Worm (Caenorhabditis elegans) whole organism, L1 larva: ENCODE results near the gene clec-47.
A peak's percentile ranks its signal among the peaks of the same experiment; 100 is the strongest.
"Not testable (repeated sequence)": the region's sequence is repeated elsewhere in the genome, so short reads cannot be mapped to it uniquely, and the experiment has no call there.

Source experiments
- C04F5.9 ChIP-seq: sonication (generic microtip); optimal IDR thresholded peaks from 2 replicates; lab custom pipeline; 2016; ENCODE audit warnings: missing genetic modification characterization, missing compliant biosample characterization
- C16A3.4 ChIP-seq: fragments of 150-350 bp; optimal IDR thresholded peaks from 2 replicates; lab custom pipeline; 2014; ENCODE audit warnings: missing biosample characterization, missing genetic modification characterization
- aha-1 ChIP-seq: fragments of 150-350 bp; optimal IDR thresholded peaks from 2 replicates; lab custom pipeline; 2014; ENCODE audit warnings: missing biosample characterization, missing genetic modification characterization
- ama-1 ChIP-seq: fragments of 150-350 bp; optimal IDR thresholded peaks from 2 replicates; lab custom pipeline; 2014
- ceh-63 ChIP-seq: fragments of 200-800 bp; sonication (Bioruptor generic); optimal IDR thresholded peaks from 2 replicates; lab custom pipeline; 2018; ENCODE audit warnings: mild to moderate bottlenecking, missing genetic modification characterization, missing compliant biosample characterization
- dpl-1 ChIP-seq, 3 experiments: fragments of 150-350 bp in 2 of 3; sonication (generic microtip) in 1 of 3; optimal IDR thresholded peaks; 2 replicates each; lab custom pipeline; 2014 to 2017; ENCODE audit warnings: missing biosample characterization in 3 of 3, missing genetic modification characterization in 3 of 3, missing genetic modification reagents in 3 of 3
- dsc-1 ChIP-seq: sonication (generic microtip); optimal IDR thresholded peaks from 2 replicates; lab custom pipeline; 2016; ENCODE audit warnings: mild to moderate bottlenecking, missing genetic modification characterization, missing compliant biosample characterization
- efl-1 ChIP-seq, 4 experiments: fragments of 150-350 bp; optimal IDR thresholded peaks in 3 of 4; peaks in 1 of 4; 1 replicate in 1 of 4; 2 replicates in 3 of 4; lab custom pipeline; 2014; ENCODE audit warnings: missing biosample characterization in 2 of 4, missing genetic modification characterization in 2 of 4, missing genetic modification reagents in 2 of 4
- elt-2 ChIP-seq: sonication (generic microtip); optimal IDR thresholded peaks from 2 replicates; lab custom pipeline; 2016; ENCODE audit warnings: missing genetic modification characterization, mild to moderate bottlenecking, inconsistent platforms, missing compliant biosample characterization, missing genetic modification reagents
- fkh-4 ChIP-seq: sonication (generic microtip); optimal IDR thresholded peaks from 2 replicates; lab custom pipeline; 2016; ENCODE audit warnings: missing compliant biosample characterization, missing genetic modification characterization, borderline replicate concordance
- fos-1 ChIP-seq: fragments of 150-350 bp; optimal IDR thresholded peaks from 2 replicates; lab custom pipeline; 2014; ENCODE audit warnings: missing biosample characterization, missing genetic modification characterization
- jun-1 ChIP-seq: fragments of 150-350 bp; optimal IDR thresholded peaks from 2 replicates; lab custom pipeline; 2014; ENCODE audit warnings: missing biosample characterization, missing genetic modification reagents, missing genetic modification characterization
- lin-14 ChIP-seq: fragments of 200-800 bp; sonication (Bioruptor generic); optimal IDR thresholded peaks from 2 replicates; lab custom pipeline; 2018; ENCODE audit warnings: mild to moderate bottlenecking, missing genetic modification characterization, moderate library complexity, missing compliant biosample characterization
- lin-15B ChIP-seq: fragments of 150-350 bp; sonication (generic microtip); optimal IDR thresholded peaks from 3 replicates; lab custom pipeline; 2014; ENCODE audit warnings: missing biosample characterization, missing genetic modification characterization
- lin-35 ChIP-seq, 2 experiments: fragments of 150-350 bp; optimal IDR thresholded peaks; 2 replicates each; lab custom pipeline; 2014; ENCODE audit warnings: missing biosample characterization in 2 of 2, missing genetic modification characterization in 2 of 2, missing genetic modification reagents in 2 of 2
- lir-3 ChIP-seq: sonication (generic microtip); optimal IDR thresholded peaks from 2 replicates; lab custom pipeline; 2016; ENCODE audit warnings: mild to moderate bottlenecking, missing genetic modification characterization, moderate library complexity, missing compliant biosample characterization; ENCODE audit not compliant: poor library complexity
- nhr-11 ChIP-seq: fragments of 150-350 bp; optimal IDR thresholded peaks from 2 replicates; lab custom pipeline; 2014; ENCODE audit warnings: missing biosample characterization, missing genetic modification characterization
- nhr-12 ChIP-seq: sonication (generic microtip); optimal IDR thresholded peaks from 2 replicates; lab custom pipeline; 2017; ENCODE audit warnings: missing biosample characterization, missing genetic modification characterization
- nhr-237 ChIP-seq: fragments of 150-350 bp; optimal IDR thresholded peaks from 2 replicates; lab custom pipeline; 2014; ENCODE audit warnings: missing biosample characterization, missing genetic modification characterization
- nhr-28 ChIP-seq: fragments of 150-350 bp; optimal IDR thresholded peaks from 2 replicates; lab custom pipeline; 2014; ENCODE audit warnings: missing biosample characterization, missing genetic modification characterization
- nhr-71 ChIP-seq: sonication (generic microtip); optimal IDR thresholded peaks from 2 replicates; lab custom pipeline; 2016; ENCODE audit warnings: mild to moderate bottlenecking, missing genetic modification characterization, moderate library complexity, missing compliant biosample characterization
- nhr-84 ChIP-seq: sonication (generic microtip); optimal IDR thresholded peaks from 2 replicates; lab custom pipeline; 2017; ENCODE audit warnings: missing biosample characterization, missing genetic modification characterization
- nhr-85 ChIP-seq: sonication (generic microtip); peaks from one replicate; lab custom pipeline; 2016; ENCODE audit warnings: missing genetic modification characterization, inconsistent platforms, missing compliant biosample characterization
- pqm-1 ChIP-seq: sonication (generic microtip); optimal IDR thresholded peaks from 3 replicates; lab custom pipeline; 2017; ENCODE audit warnings: missing biosample characterization, missing genetic modification characterization
- tbx-2 ChIP-seq: sonication (generic microtip); optimal IDR thresholded peaks from 2 replicates; lab custom pipeline; 2016; ENCODE audit warnings: missing genetic modification characterization, missing compliant biosample characterization
- zag-1 ChIP-seq: fragments of 150-350 bp; optimal IDR thresholded peaks from 2 replicates; lab custom pipeline; 2014; ENCODE audit warnings: missing biosample characterization, missing genetic modification characterization

The clec-47 gene

ce11 chrV:15191971-15192370, 16.4 kb downstream of the clec-47 start:
- no peak for TF ChIP-seq fos-1
- no peak for TF ChIP-seq nhr-28 (tag; lab: Kevin White, UChicago)

DNA sequence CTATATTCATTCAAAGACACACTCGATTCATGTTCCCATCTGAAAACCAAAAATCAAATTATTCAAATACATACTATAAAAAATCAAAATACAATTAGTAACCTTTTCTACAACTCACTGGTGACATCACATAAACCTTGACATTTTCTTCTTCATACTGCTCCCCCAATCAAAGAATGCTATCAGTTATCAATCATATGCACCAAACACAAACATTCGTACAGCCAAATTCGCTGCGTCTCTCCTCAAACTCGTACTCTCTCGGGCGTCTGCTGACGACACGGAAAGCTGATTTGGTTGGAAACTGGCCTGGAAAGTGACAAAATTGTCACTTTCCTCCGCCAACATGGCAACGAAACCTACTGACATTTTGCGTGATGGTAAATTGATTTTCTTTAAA, 16.8 kb downstream of the clec-47 start, which contains the start of gene plc-2:
Gene plc-2, plus strand, starts transcription at position 196 of the 400 bp plus-strand sequence.
- TF ChIP-seq ama-1 (lab: Kevin White, UChicago) (no peak), lir-3 (tag; lab: Kevin White, UChicago) (no peak), aha-1 (no peak), nhr-85 (tag; lab: Kevin White, UChicago) (peak; percentile 27), C04F5.9 (tag; lab: Kevin White, UChicago) (no peak), elt-2 (tag; lab: Kevin White, UChicago) (peak; percentile 55), lin-35 (GFP tag; optimal IDR thresholded peaks at IDR 0.05; lab: Kevin White, UChicago) (peak in 1 of 2 experiments; percentile 33), efl-1 (optimal IDR thresholded peaks at IDR 0.05; lab: Kevin White, UChicago) (no peak), efl-1 (GFP tag; optimal IDR thresholded peaks at IDR 0.05 in 1 of 2; lab: Kevin White, UChicago) (peak in 1 of 2 experiments; percentile 16)

- TF ChIP-seq zag-1 (tag; lab: Kevin White, UChicago) (no peak), efl-1 (optimal IDR thresholded peaks at IDR 0.05; lab: Kevin White, UChicago) (no peak), efl-1 (GFP tag; optimal IDR thresholded peaks at IDR 0.05 in 1 of 2; lab: Kevin White, UChicago) (peak in 1 of 2 experiments; percentile 51)
Measured at ce11 chrV:15193909-15194308, 18.4 kb downstream of the clec-47 start, which contains the start of gene Y75B12B.13. Y75B12B.13 (minus strand) TSS chrV:15194009.

- TF ChIP-seq fkh-4 (tag; lab: Kevin White, UChicago), result no peak
Measured at ce11 chrV:15197955-15198354, 22.4 kb downstream of the clec-47 start, which contains the start of gene srw-1. srw-1 (plus strand) TSS chrV:15198255.

DNA sequence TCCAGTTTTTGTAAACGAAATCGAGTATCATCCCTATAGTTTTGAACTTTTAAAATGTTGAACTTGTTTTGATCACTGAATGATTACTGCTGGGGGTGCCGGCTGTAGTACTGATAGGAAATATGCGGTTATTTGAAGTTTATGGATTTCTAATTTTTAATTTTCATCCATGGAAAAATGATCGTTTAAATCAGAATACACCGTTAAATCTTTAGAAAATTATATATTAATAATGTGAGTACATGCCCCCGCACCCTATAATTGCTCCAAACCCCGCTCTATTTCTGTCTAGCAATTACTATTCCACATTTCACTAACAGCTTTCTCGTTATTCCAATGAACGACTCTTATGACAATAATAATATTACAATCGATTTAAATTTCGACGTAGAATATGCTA, 24.2 kb downstream of the clec-47 start, which contains the start of gene Y75B12B.10:
Gene Y75B12B.10, plus strand, starts transcription at position 301 of the 400 bp plus-strand sequence.
- TF ChIP-seq C04F5.9 (tag; lab: Kevin White, UChicago) (no peak), nhr-84 (tag; lab: Kevin White, UChicago) (no peak), fos-1 (no peak), dpl-1 (GFP tag; optimal IDR thresholded peaks at IDR 0.05; lab: Kevin White, UChicago) (no peak), C16A3.4 (tag; lab: Kevin White, UChicago) (no peak), pqm-1 (tag; lab: Kevin White, UChicago) (no peak), lin-15B (tag; lab: Kevin White, UChicago) (no peak), tbx-2 (tag; lab: Kevin White, UChicago) (no peak), dsc-1 (no peak), nhr-237 (tag; lab: Kevin White, UChicago) (no peak), jun-1 (tag; lab: Kevin White, UChicago) (no peak), nhr-28 (tag; lab: Kevin White, UChicago) (no peak), ama-1 (lab: Kevin White, UChicago) (no peak)

DNA sequence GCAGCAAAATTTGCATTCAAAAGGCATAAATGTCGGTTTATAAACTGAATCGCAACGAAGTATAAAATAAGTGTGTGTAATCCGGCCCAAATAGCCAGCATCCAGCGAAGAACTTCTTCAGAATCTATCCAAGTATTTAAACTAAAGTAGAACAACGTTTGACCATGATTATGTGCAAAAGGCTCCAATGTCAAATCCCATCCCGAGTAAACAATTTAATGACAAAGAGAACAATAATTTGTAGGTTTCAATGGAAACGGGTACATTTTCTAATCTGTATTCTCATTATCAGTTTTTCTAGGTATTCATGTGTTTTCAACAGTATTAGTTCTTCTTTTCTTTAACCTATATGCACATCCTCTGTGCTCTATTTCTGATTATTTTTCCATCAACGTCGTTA, 32.1 kb downstream of the clec-47 start, which contains the start of gene C41G6.12:
Gene C41G6.12, minus strand, starts transcription at position 101 of the 400 bp plus-strand sequence.
- TF ChIP-seq nhr-11 (tag; lab: Kevin White, UChicago); ceh-63 (GFP tag; lab: Kevin White, UChicago); lin-14 (GFP tag; lab: Kevin White, UChicago): not testable (repeated sequence)

ce11 chrV:15211869-15212268, 36.3 kb downstream of the clec-47 start, which contains the start of gene sri-24:
sri-24 (plus strand) TSS chrV:15212169.
- TF ChIP-seq jun-1, pqm-1, nhr-71 (tag; lab: Kevin White, UChicago): not testable (repeated sequence)

DNA sequence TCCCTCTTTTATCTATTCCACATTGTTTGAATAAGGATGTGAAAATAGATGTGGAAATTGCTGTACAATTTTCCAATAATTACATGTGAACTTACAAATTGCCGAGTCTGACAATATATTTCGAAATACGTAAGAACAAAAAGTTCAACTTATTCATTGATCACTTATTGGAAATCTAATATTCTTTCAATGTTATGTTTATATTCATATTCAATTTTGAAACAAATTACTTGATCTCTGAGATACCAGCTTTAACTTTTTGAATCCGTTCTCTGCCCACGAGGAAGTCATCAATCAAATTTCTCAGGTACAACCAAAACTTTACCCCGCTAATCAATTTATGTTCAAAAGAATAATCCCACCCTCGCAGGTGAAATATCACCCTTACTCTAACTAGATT, 39.6 kb downstream of the clec-47 start, which contains the start of gene sri-26:
Gene sri-26, plus strand, starts transcription at position 301 of the 400 bp plus-strand sequence.
- not testable (repeated sequence) for TF ChIP-seq nhr-12 (tag; lab: Kevin White, UChicago); fos-1; nhr-11 (tag; lab: Kevin White, UChicago)
- TF ChIP-seq, all 84 proteins: peak for 0; not testable (repeated sequence) for 84
